Fruit fly (Drosophila melanogaster) whole organism, prepupa: ENCODE results near the gene CG43938.

Source experiments
- Blimp-1 ChIP-seq: fragments of 200-800 bp; sonication (Bioruptor generic); optimal IDR thresholded peaks from 3 replicates; lab custom pipeline; 2017; ENCODE audit warnings: missing biosample characterization, missing genetic modification characterization, mild to moderate bottlenecking, moderate library complexity, missing genetic modification reagents
- CG10669 ChIP-seq: fragments of 200-800 bp; sonication (Bioruptor generic); optimal IDR thresholded peaks from 3 replicates; lab custom pipeline; 2018; ENCODE audit warnings: missing biosample characterization, mild to moderate bottlenecking, missing genetic modification characterization, moderate library complexity
- CG11294 ChIP-seq: fragments of 200-800 bp; sonication (Bioruptor generic); IDR thresholded peaks from 2 replicates; pipeline ENCODE4 v1.3.6; 2022; ENCODE audit warnings: missing biosample characterization, missing genetic modification characterization
- CG15336 ChIP-seq: fragments of 200-800 bp; sonication (Bioruptor generic); IDR thresholded peaks from 2 replicates; pipeline ENCODE4 v1.3.6; 2022; ENCODE audit warnings: missing biosample characterization, missing genetic modification characterization
- CG1621 ChIP-seq: fragments of 200-800 bp; sonication (Bioruptor generic); optimal IDR thresholded peaks from 3 replicates; lab custom pipeline; 2018; ENCODE audit warnings: missing biosample characterization, mild to moderate bottlenecking, missing genetic modification characterization
- CG16779 ChIP-seq: fragments of 200-800 bp; sonication (Bioruptor generic); optimal IDR thresholded peaks from 3 replicates; lab custom pipeline; 2017; ENCODE audit warnings: missing biosample characterization, mild to moderate bottlenecking, missing genetic modification characterization
- CG3032 ChIP-seq: fragments of 200-800 bp; optimal IDR thresholded peaks from 2 replicates; lab custom pipeline; 2019; ENCODE audit warnings: missing biosample characterization, mild to moderate bottlenecking, missing genetic modification characterization, moderate library complexity
- CG31627 ChIP-seq: fragments of 200-800 bp; sonication (Bioruptor generic); optimal IDR thresholded peaks from 3 replicates; lab custom pipeline; 2016; ENCODE audit warnings: missing biosample characterization, missing genetic modification characterization
- CG32006 ChIP-seq: fragments of 200-800 bp; sonication (Bioruptor generic); optimal IDR thresholded peaks from 3 replicates; lab custom pipeline; 2017; ENCODE audit warnings: missing biosample characterization, mild to moderate bottlenecking, missing genetic modification characterization
- CG3919 ChIP-seq: fragments of 200-800 bp; sonication (Bioruptor generic); optimal IDR thresholded peaks from 3 replicates; lab custom pipeline; 2016; ENCODE audit warnings: missing biosample characterization, missing genetic modification characterization
- CG4318 ChIP-seq: fragments of 200-800 bp; sonication (Bioruptor generic); optimal IDR thresholded peaks from 3 replicates; lab custom pipeline; 2017; ENCODE audit warnings: missing biosample characterization, mild to moderate bottlenecking, missing genetic modification characterization
- CG6163 ChIP-seq: fragments of 200-800 bp; sonication (Bioruptor generic); IDR thresholded peaks from 3 replicates; pipeline ENCODE4 v1.3.6; 2022; ENCODE audit warnings: missing biosample characterization, missing genetic modification characterization
- CG6792 ChIP-seq: fragments of 200-800 bp; sonication (Bioruptor generic); optimal IDR thresholded peaks from 3 replicates; lab custom pipeline; 2016; ENCODE audit warnings: missing biosample characterization, missing genetic modification characterization
- CG6854 ChIP-seq: fragments of 200-800 bp; sonication (Bioruptor generic); optimal IDR thresholded peaks from 2 replicates; lab custom pipeline; 2017; ENCODE audit warnings: missing biosample characterization, mild to moderate bottlenecking, missing genetic modification characterization
- CG7368 ChIP-seq: fragments of 200-800 bp; sonication (Bioruptor generic); optimal IDR thresholded peaks from 3 replicates; lab custom pipeline; 2016; ENCODE audit warnings: missing biosample characterization, missing genetic modification characterization
- CG8119 ChIP-seq: fragments of 200-800 bp; sonication (Bioruptor generic); IDR thresholded peaks from 3 replicates; pipeline ENCODE4 v1.3.6; 2022; ENCODE audit warnings: missing biosample characterization, missing genetic modification characterization
- CG8632 ChIP-seq: fragments of 200-800 bp; sonication (Bioruptor generic); optimal IDR thresholded peaks from 3 replicates; lab custom pipeline; 2016; ENCODE audit warnings: missing biosample characterization, missing genetic modification characterization
- CG9139 ChIP-seq: fragments of 200-800 bp; sonication (Bioruptor generic); optimal IDR thresholded peaks from 3 replicates; lab custom pipeline; 2017; ENCODE audit warnings: missing biosample characterization, mild to moderate bottlenecking, missing genetic modification characterization
- Eip75B ChIP-seq: fragments of 200-800 bp; sonication (Bioruptor generic); optimal IDR thresholded peaks from 3 replicates; lab custom pipeline; 2016; ENCODE audit warnings: missing biosample characterization, missing genetic modification characterization
- Eip78C ChIP-seq: fragments of 200-800 bp; sonication (Bioruptor generic); peaks from one replicate; lab custom pipeline; 2016; ENCODE audit warnings: missing biosample characterization, missing genetic modification characterization
- Eip93F ChIP-seq: fragments of 200-800 bp; sonication (Bioruptor generic); optimal IDR thresholded peaks from 2 replicates; lab custom pipeline; 2016; ENCODE audit warnings: missing biosample characterization, mild to moderate bottlenecking, missing genetic modification characterization
- Ets21C ChIP-seq: fragments of 200-800 bp; sonication (Bioruptor generic); optimal IDR thresholded peaks from 3 replicates; lab custom pipeline; 2016; ENCODE audit warnings: missing biosample characterization, missing genetic modification characterization
- Ets96B ChIP-seq: fragments of 200-800 bp; optimal IDR thresholded peaks from 2 replicates; lab custom pipeline; 2019; ENCODE audit warnings: missing biosample characterization, mild to moderate bottlenecking, missing genetic modification characterization, moderate library complexity
- Gug ChIP-seq: fragments of 200-800 bp; sonication (Bioruptor generic); IDR thresholded peaks from 2 replicates; pipeline ENCODE4 v1.3.6; 2022; ENCODE audit warnings: missing biosample characterization, missing genetic modification characterization
- Hr38 ChIP-seq: sonication (Bioruptor generic); optimal IDR thresholded peaks from 2 replicates; lab custom pipeline; 2016; ENCODE audit warnings: missing biosample characterization, missing genetic modification characterization
- Hr39 ChIP-seq: fragments of 200-800 bp; sonication (Bioruptor generic); optimal IDR thresholded peaks from 2 replicates; lab custom pipeline; 2016; ENCODE audit warnings: missing biosample characterization, missing genetic modification characterization
- Hr4 ChIP-seq: fragments of 200-800 bp; sonication (Bioruptor generic); optimal IDR thresholded peaks from 3 replicates; lab custom pipeline; 2016; ENCODE audit warnings: missing biosample characterization, missing genetic modification characterization
- Lpt ChIP-seq: fragments of 200-800 bp; sonication (Bioruptor generic); optimal IDR thresholded peaks from 3 replicates; lab custom pipeline; 2016; ENCODE audit warnings: missing biosample characterization, missing genetic modification characterization
- Met ChIP-seq: fragments of 200-800 bp; sonication (Bioruptor generic); optimal IDR thresholded peaks from 3 replicates; lab custom pipeline; 2016; ENCODE audit warnings: missing biosample characterization, missing genetic modification characterization
- OdsH ChIP-seq: fragments of 200-800 bp; sonication (Bioruptor generic); optimal IDR thresholded peaks from 3 replicates; lab custom pipeline; 2016; ENCODE audit warnings: missing biosample characterization, missing genetic modification characterization
- Smox ChIP-seq: fragments of 200-800 bp; sonication (Bioruptor generic); optimal IDR thresholded peaks from 3 replicates; lab custom pipeline; 2016; ENCODE audit warnings: missing biosample characterization, missing genetic modification characterization
- Sox102F ChIP-seq: fragments of 200-800 bp; sonication (Bioruptor generic); optimal IDR thresholded peaks from 2 replicates; lab custom pipeline; 2016; ENCODE audit warnings: missing biosample characterization, mild to moderate bottlenecking, missing genetic modification characterization
- Sox14 ChIP-seq: fragments of 200-800 bp; sonication (Bioruptor generic); optimal IDR thresholded peaks from 3 replicates; lab custom pipeline; 2016; ENCODE audit warnings: missing biosample characterization, missing genetic modification characterization
- Sox15 ChIP-seq: fragments of 200-800 bp; sonication (Bioruptor generic); optimal IDR thresholded peaks from 3 replicates; lab custom pipeline; 2016; ENCODE audit warnings: missing biosample characterization, missing genetic modification characterization
- acj6 ChIP-seq: fragments of 200-800 bp; sonication (Bioruptor generic); optimal IDR thresholded peaks from 3 replicates; lab custom pipeline; 2016; ENCODE audit warnings: missing biosample characterization, missing genetic modification characterization
- cyc ChIP-seq: fragments of 200-800 bp; sonication (Bioruptor generic); optimal IDR thresholded peaks from 3 replicates; lab custom pipeline; 2016; ENCODE audit warnings: missing biosample characterization, missing genetic modification characterization
- dac ChIP-seq: fragments of 200-800 bp; sonication (Bioruptor generic); optimal IDR thresholded peaks from 2 replicates; lab custom pipeline; 2017; ENCODE audit warnings: missing biosample characterization, mild to moderate bottlenecking, missing genetic modification characterization
- dsx ChIP-seq: fragments of 200-800 bp; optimal IDR thresholded peaks from 3 replicates; lab custom pipeline; 2019; ENCODE audit warnings: missing biosample characterization, mild to moderate bottlenecking, missing genetic modification characterization, moderate library complexity; ENCODE audit not compliant: poor library complexity, severe bottlenecking
- eg ChIP-seq: fragments of 200-800 bp; sonication (Bioruptor generic); IDR thresholded peaks from 3 replicates; pipeline ENCODE4 v1.3.6; 2022; ENCODE audit warnings: missing biosample characterization, missing genetic modification characterization
- esn ChIP-seq: fragments of 200-800 bp; sonication (Bioruptor generic); optimal IDR thresholded peaks from 2 replicates; lab custom pipeline; 2016; ENCODE audit warnings: missing biosample characterization, mild to moderate bottlenecking, missing genetic modification characterization, moderate library complexity
- fd59A ChIP-seq: fragments of 200-800 bp; sonication (Bioruptor generic); optimal IDR thresholded peaks from 2 replicates; lab custom pipeline; 2017; ENCODE audit warnings: missing biosample characterization, mild to moderate bottlenecking, missing genetic modification characterization, missing genetic modification reagents
- fd85E ChIP-seq: fragments of 200-800 bp; sonication (Bioruptor generic); optimal IDR thresholded peaks from 3 replicates; lab custom pipeline; 2016; ENCODE audit warnings: missing biosample characterization, missing genetic modification characterization
- fkh ChIP-seq: fragments of 200-800 bp; sonication (Bioruptor generic); optimal IDR thresholded peaks from 3 replicates; lab custom pipeline; 2017; ENCODE audit warnings: missing biosample characterization, mild to moderate bottlenecking, missing genetic modification characterization, moderate library complexity
- lz ChIP-seq: fragments of 200-800 bp; sonication (Bioruptor generic); optimal IDR thresholded peaks from 3 replicates; lab custom pipeline; 2016; ENCODE audit warnings: missing biosample characterization, missing genetic modification characterization
- pdm3 ChIP-seq: fragments of 200-800 bp; sonication (Bioruptor generic); optimal IDR thresholded peaks from 3 replicates; lab custom pipeline; 2016; ENCODE audit warnings: missing biosample characterization, missing genetic modification characterization
- salr ChIP-seq, 2 experiments: fragments of 200-800 bp; sonication (Bioruptor generic); optimal IDR thresholded peaks; 3 replicates each; lab custom pipeline; 2016 to 2018; ENCODE audit warnings: missing biosample characterization in 2 of 2, missing genetic modification characterization in 2 of 2, mild to moderate bottlenecking in 1 of 2
- spab ChIP-seq: fragments of 200-800 bp; sonication (Bioruptor generic); optimal IDR thresholded peaks from 2 replicates; lab custom pipeline; 2017; ENCODE audit warnings: missing biosample characterization, mild to moderate bottlenecking, missing genetic modification characterization, missing genetic modification reagents
- ss ChIP-seq, 2 experiments: fragments of 200-800 bp; sonication (Bioruptor generic); optimal IDR thresholded peaks; 2 replicates in 1 of 2; 3 replicates in 1 of 2; lab custom pipeline; 2017 to 2018; ENCODE audit warnings: mild to moderate bottlenecking in 2 of 2, missing biosample characterization in 2 of 2, missing genetic modification characterization in 2 of 2, moderate library complexity in 1 of 2
- topi ChIP-seq: fragments of 200-800 bp; sonication (Bioruptor generic); optimal IDR thresholded peaks from 3 replicates; lab custom pipeline; 2016; ENCODE audit warnings: missing biosample characterization, missing genetic modification characterization
- vri ChIP-seq: fragments of 200-800 bp; sonication (Bioruptor generic); optimal IDR thresholded peaks from 3 replicates; lab custom pipeline; 2016; ENCODE audit warnings: missing biosample characterization, mild to moderate bottlenecking, missing genetic modification characterization

CG43938 gene

DNA sequence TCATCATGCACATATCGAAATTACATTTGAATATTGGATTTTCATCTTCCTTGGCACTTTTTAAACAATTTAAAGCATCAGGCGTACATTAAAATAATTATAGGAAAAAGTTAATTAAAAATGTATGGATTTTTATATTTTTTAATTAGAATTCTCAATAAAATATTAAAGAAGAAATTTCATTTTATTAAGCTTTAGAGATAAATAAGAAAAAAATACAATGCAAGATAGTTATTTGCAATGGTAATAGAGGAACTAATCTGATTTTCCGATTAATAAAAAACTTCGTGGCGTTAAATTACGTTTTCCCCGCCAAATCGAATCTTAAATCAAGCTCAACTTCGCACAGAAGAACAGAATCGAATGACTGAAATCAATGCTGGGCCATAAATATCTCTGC lies at the start of gene CG43938:
TSS of gene CG43938 (plus strand) at position 301 of the 400 bp plus-strand sequence.
- TF ChIP-seq lz (no peak), CG10669 (GFP tag; lab: Kevin White, UChicago) (no peak), pdm3 (GFP tag; lab: Kevin White, UChicago) (no peak), Sox102F (no peak), CG15336 (GFP tag; lab: Robert Waterston, UW) (no peak)

DNA sequence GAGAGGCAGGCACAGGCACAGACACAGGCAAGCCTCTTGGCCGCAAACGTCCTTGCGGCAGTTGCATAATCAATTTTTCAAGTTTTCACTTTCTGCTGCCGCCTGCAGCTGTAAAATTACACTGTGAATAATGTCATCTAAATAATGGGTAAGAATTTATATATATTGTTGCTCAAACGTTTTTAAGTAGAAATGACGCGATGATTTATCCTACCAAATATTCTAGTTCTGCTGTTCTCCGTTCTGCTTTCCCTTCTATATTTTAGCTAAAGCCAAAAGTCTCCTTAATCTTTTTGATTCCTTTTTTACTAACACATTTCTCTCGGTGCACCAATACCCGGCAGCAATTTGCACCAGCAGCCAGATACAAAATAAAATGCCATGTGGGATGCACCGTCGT lies 41.0 kb upstream of the CG43938 start:
- peak; percentile 88 for TF ChIP-seq Hr4 (GFP tag; lab: Kevin White, UChicago)
- TF ChIP-seq Hr38 (GFP tag; lab: Kevin White, UChicago) = no peak
- no peak for TF ChIP-seq Gug (GFP tag; lab: Robert Waterston, UW)
- TF ChIP-seq CG32006 (GFP tag; lab: Kevin White, UChicago) = no peak
- TF ChIP-seq fkh (GFP tag; lab: Kevin White, UChicago) = no peak
- TF ChIP-seq Eip93F = no peak
- peak; percentile 33 for TF ChIP-seq Hr39
- peak; percentile 22 for TF ChIP-seq fd59A (GFP tag; lab: Kevin White, UChicago)
- TF ChIP-seq CG8632 (GFP tag; lab: Kevin White, UChicago) = peak; percentile 65
- TF ChIP-seq CG6163 (GFP tag; lab: Robert Waterston, UW) = 0 out of 3 replicates have a peak, but pooled peaks have one; percentile 52
- no peak for TF ChIP-seq fd85E
- TF ChIP-seq Sox15 (GFP tag; lab: Kevin White, UChicago) = peak; percentile 60
- TF ChIP-seq pdm3 (GFP tag; lab: Kevin White, UChicago) = peak; percentile 78
- no peak for TF ChIP-seq Ets21C (GFP tag; lab: Kevin White, UChicago)
- peak; percentile 2 for TF ChIP-seq cyc (GFP tag; lab: Kevin White, UChicago)
- TF ChIP-seq Smox (GFP tag; lab: Kevin White, UChicago) = peak; percentile 15
- TF ChIP-seq CG3032 = peak; percentile 37
- TF ChIP-seq Eip75B (GFP tag; lab: Kevin White, UChicago) = no peak
- TF ChIP-seq CG4318 (GFP tag; lab: Kevin White, UChicago) = no peak
- TF ChIP-seq dac = no peak
- no peak for TF ChIP-seq vri (GFP tag; lab: Kevin White, UChicago)
- TF ChIP-seq Blimp-1 (GFP tag; lab: Kevin White, UChicago) = peak; percentile 57
- TF ChIP-seq acj6 (GFP tag; lab: Kevin White, UChicago) = peak; percentile 55
- TF ChIP-seq Ets96B = no peak
- no peak for TF ChIP-seq CG9139 (GFP tag; lab: Kevin White, UChicago)
- TF ChIP-seq CG11294 (GFP tag; lab: Robert Waterston, UW) = peak; percentile 37; the same call in 1 of the 2 replicates
- peak; percentile 46 for TF ChIP-seq esn (GFP tag; lab: Kevin White, UChicago)
- no peak for TF ChIP-seq Met
- peak; percentile 74 for TF ChIP-seq CG8119 (GFP tag; lab: Robert Waterston, UW)
- no peak for TF ChIP-seq CG10669 (GFP tag; lab: Kevin White, UChicago)
- TF ChIP-seq Sox14 (GFP tag; lab: Kevin White, UChicago) = peak; percentile 47
- no peak for TF ChIP-seq spab (GFP tag; lab: Kevin White, UChicago)
- no peak for TF ChIP-seq CG1621 (tag; lab: Kevin White, UChicago)
- peak; percentile 74 for TF ChIP-seq CG15336 (GFP tag; lab: Robert Waterston, UW)
- TF ChIP-seq topi (GFP tag; lab: Kevin White, UChicago) = peak; percentile 37
- TF ChIP-seq CG7368 (GFP tag; lab: Kevin White, UChicago) = peak; percentile 62
- TF ChIP-seq CG6792 (GFP tag; lab: Kevin White, UChicago) = peak; percentile 63
- no peak for TF ChIP-seq CG16779 (tag; lab: Kevin White, UChicago)
- no peak for TF ChIP-seq CG6854 (GFP tag; lab: Kevin White, UChicago)
- peak; percentile 23 for TF ChIP-seq lz
- no peak for TF ChIP-seq ss (GFP tag; optimal IDR thresholded peaks at IDR 0.05; lab: Kevin White, UChicago)
- TF ChIP-seq salr (GFP tag; optimal IDR thresholded peaks at IDR 0.05; lab: Kevin White, UChicago) = no peak
- no peak for TF ChIP-seq dsx (GFP tag; lab: Kevin White, UChicago)
- TF ChIP-seq Lpt (GFP tag; lab: Kevin White, UChicago) = peak; percentile 71
- TF ChIP-seq Eip78C (GFP tag; lab: Kevin White, UChicago) = peak; percentile 93
- TF ChIP-seq CG3919 (GFP tag; lab: Kevin White, UChicago) = peak; percentile 80
- peak; percentile 59; the same call in 2 of the 3 replicates for TF ChIP-seq eg (GFP tag; lab: Robert Waterston, UW)
- TF ChIP-seq OdsH (GFP tag; lab: Kevin White, UChicago) = no peak
- peak; percentile 18 for TF ChIP-seq CG31627
